Fruit fly (Drosophila melanogaster) whole organism, embryonic: ENCODE results near the gene Tpr2.

Experiments
- ATbp ChIP-seq: fragments of 200-800 bp; sonication (Bioruptor generic); optimal IDR thresholded peaks from 2 replicates; lab custom pipeline; 2017; ENCODE audit warnings: missing biosample characterization, mild to moderate bottlenecking, missing genetic modification characterization, missing genetic modification reagents
- Adf1 ChIP-seq: fragments of 200-800 bp; sonication (Bioruptor generic); IDR thresholded peaks from 2 replicates; pipeline ENCODE4 v1.3.6; 2022; ENCODE audit warnings: missing biosample characterization, missing genetic modification characterization
- CG10462 ChIP-seq: fragments of 200-800 bp; sonication (Bioruptor generic); optimal IDR thresholded peaks from 2 replicates; lab custom pipeline; 2016; ENCODE audit warnings: missing biosample characterization, missing genetic modification characterization
- CG10543 ChIP-seq: fragments of 200-800 bp; sonication (Bioruptor generic); optimal IDR thresholded peaks from 3 replicates; lab custom pipeline; 2017; ENCODE audit warnings: missing biosample characterization, mild to moderate bottlenecking, missing genetic modification characterization, moderate library complexity
- CG11093 ChIP-seq: fragments of 200-800 bp; sonication (Bioruptor generic); IDR thresholded peaks from 3 replicates; pipeline ENCODE4 v1.3.6; 2022; ENCODE audit warnings: missing biosample characterization, missing genetic modification characterization
- CG11695 ChIP-seq: fragments of 200-800 bp; sonication (Bioruptor generic); IDR thresholded peaks from 3 replicates; pipeline ENCODE4 v1.3.6; 2022; ENCODE audit warnings: missing biosample characterization, missing genetic modification characterization
- CG1233 ChIP-seq: fragments of 200-800 bp; sonication (Bioruptor generic); optimal IDR thresholded peaks from 4 replicates; lab custom pipeline; 2018; ENCODE audit warnings: missing biosample characterization, mild to moderate bottlenecking, missing genetic modification characterization
- CG13296 ChIP-seq: fragments of 200-800 bp; sonication (Bioruptor generic); optimal IDR thresholded peaks from 3 replicates; lab custom pipeline; 2018; ENCODE audit warnings: missing biosample characterization, mild to moderate bottlenecking, missing genetic modification characterization
- CG1603 ChIP-seq: fragments of 200-800 bp; sonication (Bioruptor generic); optimal IDR thresholded peaks from 2 replicates; lab custom pipeline; 2019; ENCODE audit warnings: missing biosample characterization, mild to moderate bottlenecking, missing genetic modification characterization, moderate library complexity
- CG1647 ChIP-seq: fragments of 200-800 bp; sonication (Bioruptor generic); optimal IDR thresholded peaks from 3 replicates; lab custom pipeline; 2016; ENCODE audit warnings: missing biosample characterization, missing genetic modification characterization
- CG16863 ChIP-seq: fragments of 200-800 bp; sonication (Bioruptor generic); optimal IDR thresholded peaks from 3 replicates; lab custom pipeline; 2016; ENCODE audit warnings: missing biosample characterization, missing genetic modification characterization
- CG2129 ChIP-seq: fragments of 200-800 bp; sonication (Bioruptor generic); IDR thresholded peaks from 2 replicates; pipeline ENCODE4 v1.3.6; 2022; ENCODE audit warnings: missing biosample characterization, missing genetic modification characterization; ENCODE audit not compliant: partially characterized antibody
- CG31388 ChIP-seq: fragments of 200-800 bp; sonication (Bioruptor generic); optimal IDR thresholded peaks from 2 replicates; lab custom pipeline; 2016; ENCODE audit warnings: missing biosample characterization, missing genetic modification characterization
- CG3281 ChIP-seq: fragments of 200-800 bp; sonication (Bioruptor generic); optimal IDR thresholded peaks from 3 replicates; lab custom pipeline; 2017; ENCODE audit warnings: missing biosample characterization, mild to moderate bottlenecking, missing genetic modification characterization
- CG3407 ChIP-seq: fragments of 200-800 bp; sonication (Bioruptor generic); optimal IDR thresholded peaks from 2 replicates; lab custom pipeline; 2018; ENCODE audit warnings: missing biosample characterization, mild to moderate bottlenecking, missing genetic modification characterization
- CG34422 ChIP-seq: fragments of 200-800 bp; sonication (Bioruptor generic); IDR thresholded peaks from 3 replicates; pipeline ENCODE4 v1.3.6; 2022; ENCODE audit warnings: missing biosample characterization, missing genetic modification characterization
- CG3847 ChIP-seq: fragments of 200-800 bp; sonication (Bioruptor generic); IDR thresholded peaks from 2 replicates; pipeline ENCODE4 v1.3.6; 2022; ENCODE audit warnings: missing biosample characterization, missing genetic modification characterization
- CG42726 ChIP-seq: fragments of 200-800 bp; sonication (Bioruptor generic); IDR thresholded peaks from 2 replicates; pipeline ENCODE4 v1.3.6; 2022; ENCODE audit warnings: missing biosample characterization, missing genetic modification characterization; ENCODE audit not compliant: partially characterized antibody
- CG43689 ChIP-seq: fragments of 200-800 bp; sonication (Bioruptor generic); IDR thresholded peaks from 2 replicates; pipeline ENCODE4 v1.3.6; 2022; ENCODE audit warnings: missing biosample characterization, missing genetic modification characterization
- CG6254 ChIP-seq: fragments of 200-800 bp; sonication (Bioruptor generic); optimal IDR thresholded peaks from 3 replicates; lab custom pipeline; 2017; ENCODE audit warnings: mild to moderate bottlenecking, missing biosample characterization, missing genetic modification reagents, missing genetic modification characterization
- CG8944 ChIP-seq: fragments of 200-800 bp; sonication (Bioruptor generic); optimal IDR thresholded peaks from 3 replicates; lab custom pipeline; 2016; ENCODE audit warnings: missing biosample characterization, missing genetic modification characterization
- CG9609 ChIP-seq: fragments of 200-800 bp; sonication (Bioruptor generic); optimal IDR thresholded peaks from 3 replicates; lab custom pipeline; 2016; ENCODE audit warnings: missing biosample characterization, missing genetic modification characterization
- CG9876 ChIP-seq: fragments of 200-800 bp; sonication (Bioruptor generic); optimal IDR thresholded peaks from 2 replicates; lab custom pipeline; 2016; ENCODE audit warnings: missing biosample characterization, missing genetic modification characterization
- Doc3 ChIP-seq: fragments of 200-800 bp; sonication (Bioruptor generic); IDR thresholded peaks from 3 replicates; pipeline ENCODE4 v1.3.6; 2022; ENCODE audit warnings: missing biosample characterization, missing genetic modification characterization; ENCODE audit not compliant: partially characterized antibody
- Drgx ChIP-seq: fragments of 200-800 bp; sonication (Bioruptor generic); IDR thresholded peaks from 2 replicates; pipeline ENCODE4 v1.3.6; 2022; ENCODE audit warnings: missing biosample characterization, missing genetic modification characterization
- HLH54F ChIP-seq: fragments of 200-800 bp; sonication (Bioruptor generic); optimal IDR thresholded peaks from 3 replicates; lab custom pipeline; 2016; ENCODE audit warnings: missing biosample characterization, missing genetic modification characterization
- Hey ChIP-seq: fragments of 200-800 bp; sonication (Bioruptor generic); optimal IDR thresholded peaks from 3 replicates; lab custom pipeline; 2018; ENCODE audit warnings: missing biosample characterization, mild to moderate bottlenecking, missing genetic modification characterization
- Hr78 ChIP-seq, 2 experiments: fragments of 200-800 bp in 1 of 2; fragments of >200 bp in 1 of 2; sonication (Bioruptor generic) in 1 of 2; optimal IDR thresholded peaks; 2 replicates each; lab custom pipeline; 2017 to 2019; ENCODE audit warnings: missing biosample characterization in 2 of 2, missing genetic modification characterization in 2 of 2, mild to moderate bottlenecking in 1 of 2, moderate library complexity in 1 of 2
- Side ChIP-seq: fragments of 200-800 bp; sonication (Bioruptor generic); optimal IDR thresholded peaks from 2 replicates; lab custom pipeline; 2016; ENCODE audit warnings: missing biosample characterization, missing genetic modification characterization
- Taf1 ChIP-seq: fragments of 200-800 bp; sonication (Bioruptor generic); IDR thresholded peaks from 2 replicates; pipeline ENCODE4 v1.3.6; 2022; ENCODE audit warnings: missing biosample characterization, missing genetic modification characterization
- bsh ChIP-seq, 2 experiments: fragments of 200-800 bp; sonication (Bioruptor generic); optimal IDR thresholded peaks; 2 replicates each; lab custom pipeline; 2017 to 2018; ENCODE audit warnings: mild to moderate bottlenecking in 2 of 2, missing biosample characterization in 2 of 2, missing genetic modification characterization in 2 of 2, moderate library complexity in 1 of 2
- chif ChIP-seq, 2 experiments: fragments of 200-800 bp; sonication (Bioruptor generic); optimal IDR thresholded peaks; 3 replicates each; lab custom pipeline; 2016; ENCODE audit warnings: missing biosample characterization in 2 of 2, missing genetic modification characterization in 2 of 2
- crp ChIP-seq, 2 experiments: fragments of 200-800 bp; sonication (Bioruptor generic); optimal IDR thresholded peaks; 2 replicates in 1 of 2; 3 replicates in 1 of 2; lab custom pipeline; 2017; ENCODE audit warnings: missing biosample characterization in 2 of 2, missing genetic modification characterization in 2 of 2, mild to moderate bottlenecking in 1 of 2, moderate library complexity in 1 of 2
- en ChIP-seq: fragments of 200-800 bp; sonication (Bioruptor generic); optimal IDR thresholded peaks from 2 replicates; lab custom pipeline; 2016; ENCODE audit warnings: missing biosample characterization, missing genetic modification characterization
- grau ChIP-seq: fragments of 200-800 bp; optimal IDR thresholded peaks from 3 replicates; lab custom pipeline; 2019; ENCODE audit warnings: missing biosample characterization, mild to moderate bottlenecking, missing genetic modification characterization, moderate library complexity
- gro ChIP-seq: fragments of 200-800 bp; sonication (Bioruptor generic); optimal IDR thresholded peaks from 2 replicates; lab custom pipeline; 2016; ENCODE audit warnings: missing biosample characterization, missing genetic modification characterization
- inv ChIP-seq: fragments of 200-800 bp; sonication (Bioruptor generic); IDR thresholded peaks from 2 replicates; pipeline ENCODE4 v1.3.6; 2022; ENCODE audit warnings: missing biosample characterization, missing genetic modification characterization; ENCODE audit not compliant: partially characterized antibody
- lilli ChIP-seq: fragments of 200-800 bp; sonication (Bioruptor generic); optimal IDR thresholded peaks from 3 replicates; lab custom pipeline; 2016; ENCODE audit warnings: missing biosample characterization, missing genetic modification characterization
- nom ChIP-seq: fragments of 200-800 bp; sonication (Bioruptor generic); optimal IDR thresholded peaks from 2 replicates; lab custom pipeline; 2017; ENCODE audit warnings: missing biosample characterization, missing genetic modification characterization, mild to moderate bottlenecking, moderate library complexity, missing genetic modification reagents
- odd ChIP-seq: fragments of 200-800 bp; sonication (Bioruptor generic); optimal IDR thresholded peaks from 2 replicates; lab custom pipeline; 2017; ENCODE audit warnings: missing biosample characterization, mild to moderate bottlenecking, missing genetic modification characterization
- phol ChIP-seq: fragments of 200-800 bp; sonication (Bioruptor generic); optimal IDR thresholded peaks from 3 replicates; lab custom pipeline; 2018; ENCODE audit warnings: missing biosample characterization, mild to moderate bottlenecking, missing genetic modification characterization, moderate library complexity
- pum ChIP-seq: fragments of 200-800 bp; sonication (Bioruptor generic); optimal IDR thresholded peaks from 2 replicates; lab custom pipeline; 2016; ENCODE audit warnings: missing biosample characterization, missing genetic modification characterization
- schlank ChIP-seq: fragments of 200-800 bp; sonication (Bioruptor generic); optimal IDR thresholded peaks from 2 replicates; lab custom pipeline; 2018; ENCODE audit warnings: missing biosample characterization, mild to moderate bottlenecking, missing genetic modification characterization
- sd ChIP-seq: fragments of 200-800 bp; sonication (Bioruptor generic); optimal IDR thresholded peaks from 3 replicates; lab custom pipeline; 2018; ENCODE audit warnings: missing biosample characterization, mild to moderate bottlenecking, missing genetic modification characterization, moderate library complexity
- sens ChIP-seq: fragments of 200-800 bp; sonication (Bioruptor generic); peaks from one replicate; lab custom pipeline; 2016; ENCODE audit warnings: missing biosample characterization, missing genetic modification characterization
- shn ChIP-seq: fragments of 200-800 bp; sonication (Bioruptor generic); optimal IDR thresholded peaks from 3 replicates; lab custom pipeline; 2016; ENCODE audit warnings: missing biosample characterization, missing genetic modification characterization
- sr ChIP-seq: fragments of 200-800 bp; sonication (Bioruptor generic); IDR thresholded peaks from 3 replicates; pipeline ENCODE4 v1.3.6; 2022; ENCODE audit warnings: missing biosample characterization, missing genetic modification characterization
- unc-4 ChIP-seq: fragments of 200-800 bp; sonication (Bioruptor generic); IDR thresholded peaks from 2 replicates; pipeline ENCODE4 v1.3.6; 2022; ENCODE audit warnings: missing biosample characterization, missing genetic modification characterization; ENCODE audit not compliant: partially characterized antibody
- z ChIP-seq: fragments of 200-800 bp; sonication (Bioruptor generic); IDR thresholded peaks from 3 replicates; pipeline ENCODE4 v1.3.6; 2022; ENCODE audit warnings: missing biosample characterization, missing genetic modification characterization
- zen2 ChIP-seq: fragments of 200-800 bp; sonication (Bioruptor generic); IDR thresholded peaks from 3 replicates; pipeline ENCODE4 v1.3.6; 2022; ENCODE audit warnings: missing biosample characterization, missing genetic modification characterization; ENCODE audit not compliant: partially characterized antibody

Gene Tpr2

DNA sequence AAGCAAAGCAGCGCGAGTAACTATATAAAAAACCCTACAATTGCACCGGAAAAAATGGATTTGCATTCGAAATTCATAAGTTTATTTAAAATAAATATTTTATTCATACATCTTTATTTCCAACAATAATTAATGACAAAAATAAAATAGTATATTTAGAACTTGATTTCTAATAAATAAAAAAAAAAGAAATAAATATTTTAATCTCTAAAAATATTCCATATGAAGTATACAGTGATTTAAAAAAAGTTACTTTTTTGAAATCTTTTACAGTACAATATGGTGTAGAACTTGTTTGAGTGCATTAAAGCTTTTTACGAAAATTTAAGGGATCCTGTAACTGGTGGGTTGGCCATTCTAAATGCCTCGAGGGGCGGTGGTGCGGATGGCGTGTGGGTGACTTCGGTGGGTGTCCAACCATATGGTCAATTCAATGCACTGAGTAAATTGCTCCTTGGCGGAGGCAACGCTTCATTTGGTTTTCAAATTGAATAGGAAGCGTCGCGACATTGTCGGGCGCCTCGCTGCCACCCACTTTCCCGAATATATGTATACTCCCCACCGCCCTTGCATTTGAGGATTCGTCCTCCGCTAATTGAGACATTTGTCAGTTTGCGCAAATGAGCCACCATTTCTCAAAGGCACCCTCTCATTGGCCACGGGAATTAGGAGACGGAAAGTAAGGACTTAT is 57.2 kb downstream of the Tpr2 start (continued):
- TF ChIP-seq CG3281 (GFP tag; lab: Kevin White, UChicago), result no peak
- no peak for TF ChIP-seq z (GFP tag; lab: Robert Waterston, UW)
- TF ChIP-seq CG11093, result no peak
- no peak for TF ChIP-seq nom (GFP tag; lab: Kevin White, UChicago)
- TF ChIP-seq CG13296 (GFP tag; lab: Kevin White, UChicago), result no peak
- no peak for TF ChIP-seq grau (tag; lab: Kevin White, UChicago)
- no peak for TF ChIP-seq CG3407 (GFP tag; lab: Kevin White, UChicago)
- peak; percentile 11 for TF ChIP-seq odd
- TF ChIP-seq sd (tag; lab: Kevin White, UChicago), result no peak
- no peak for TF ChIP-seq sr
- TF ChIP-seq Drgx (GFP tag; lab: Robert Waterston, UW), result peak; percentile 25; the same call in 1 of the 2 replicates
- TF ChIP-seq inv (GFP tag; lab: Robert Waterston, UW), result no peak
- TF ChIP-seq Adf1 (GFP tag; lab: Robert Waterston, UW), result no peak
- no peak for TF ChIP-seq CG1647 (GFP tag; lab: Kevin White, UChicago)
- TF ChIP-seq CG10462 (GFP tag; lab: Kevin White, UChicago), result no peak
- peak; percentile 9 for TF ChIP-seq CG1233 (GFP tag; lab: Kevin White, UChicago)
- TF ChIP-seq phol, result no peak
- no peak for TF ChIP-seq sens (GFP tag; lab: Kevin White, UChicago)
- no peak for TF ChIP-seq ATbp
- TF ChIP-seq crp (GFP tag; optimal IDR thresholded peaks at IDR 0.05; lab: Kevin White, UChicago), result no peak
- no peak for TF ChIP-seq Hey
- TF ChIP-seq schlank, result no peak
- TF ChIP-seq CG42726 (GFP tag; lab: Robert Waterston, UW), result no peak
- TF ChIP-seq CG31388 (GFP tag; lab: Kevin White, UChicago), result no peak
- TF ChIP-seq CG16863 (GFP tag; lab: Kevin White, UChicago), result no peak
- no peak for TF ChIP-seq CG1603 (tag; lab: Kevin White, UChicago)
- TF ChIP-seq pum (GFP tag; lab: Kevin White, UChicago), result no peak
- TF ChIP-seq Doc3 (GFP tag; lab: Robert Waterston, UW), result no peak
- no peak for TF ChIP-seq CG9609 (GFP tag; lab: Kevin White, UChicago)
- TF ChIP-seq unc-4 (GFP tag; lab: Robert Waterston, UW), result no peak
- no peak for TF ChIP-seq gro (GFP tag; lab: Kevin White, UChicago)
- no peak for TF ChIP-seq Side (GFP tag; lab: Kevin White, UChicago)
- no peak for TF ChIP-seq CG6254 (GFP tag; lab: Kevin White, UChicago)
- no peak for TF ChIP-seq CG10543 (GFP tag; lab: Kevin White, UChicago)
- no peak for TF ChIP-seq CG8944 (GFP tag; lab: Kevin White, UChicago)
- TF ChIP-seq CG2129 (GFP tag; lab: Robert Waterston, UW), result no peak
- no peak for TF ChIP-seq CG3847
- TF ChIP-seq CG34422 (GFP tag; lab: Robert Waterston, UW), result no peak
- TF ChIP-seq CG11695, result peak; percentile 61; the same call in 2 of the 3 replicates
- TF ChIP-seq CG43689 (GFP tag; lab: Robert Waterston, UW), result no peak
- TF ChIP-seq CG9876 (GFP tag; lab: Kevin White, UChicago), result no peak
- no peak for TF ChIP-seq en
- TF ChIP-seq bsh (GFP tag; optimal IDR thresholded peaks at IDR 0.05; lab: Kevin White, UChicago), result no peak
- TF ChIP-seq Taf1 (GFP tag; lab: Robert Waterston, UW), result no peak
- no peak for TF ChIP-seq Hr78 (GFP tag; optimal IDR thresholded peaks at IDR 0.05; lab: Kevin White, UChicago)
- TF ChIP-seq chif (GFP tag; optimal IDR thresholded peaks at IDR 0.05; lab: Kevin White, UChicago), result no peak
- no peak for TF ChIP-seq zen2
- TF ChIP-seq lilli (GFP tag; lab: Kevin White, UChicago), result no peak
- TF ChIP-seq shn (GFP tag; lab: Kevin White, UChicago), result no peak
- TF ChIP-seq HLH54F, result no peak
